Worm (Caenorhabditis elegans) whole organism, L2 larva: Measurements from ENCODE around the gene F21C10.6.

Source experiments
- aly-2 ChIP-seq: fragments of 150-350 bp; optimal IDR thresholded peaks from 2 replicates; lab custom pipeline; 2014; ENCODE audit warnings: missing biosample characterization, missing genetic modification characterization
- lin-11 ChIP-seq: fragments of 150-350 bp; sonication (generic microtip); optimal IDR thresholded peaks from 2 replicates; lab custom pipeline; 2014; ENCODE audit warnings: missing biosample characterization, missing genetic modification characterization, inconsistent platforms, mixed read lengths
- mab-5 ChIP-seq: fragments of 150-350 bp; optimal IDR thresholded peaks from 2 replicates; lab custom pipeline; 2014; ENCODE audit warnings: missing biosample characterization, missing genetic modification characterization
- nhr-237 ChIP-seq: fragments of 150-350 bp; optimal IDR thresholded peaks from 2 replicates; lab custom pipeline; 2014; ENCODE audit warnings: missing biosample characterization, missing genetic modification characterization
- nhr-25 ChIP-seq: fragments of 150-350 bp; sonication (generic microtip); optimal IDR thresholded peaks from 3 replicates; lab custom pipeline; 2014; ENCODE audit warnings: missing biosample characterization, missing genetic modification characterization
- skn-1 ChIP-seq: sonication (generic microtip); optimal IDR thresholded peaks from 2 replicates; lab custom pipeline; 2017; ENCODE audit warnings: missing biosample characterization, missing genetic modification characterization
- sma-9 ChIP-seq, 2 experiments: fragments of 150-350 bp in 1 of 2; sonication (generic microtip) in 1 of 2; optimal IDR thresholded peaks; 2 replicates each; lab custom pipeline; 2014 to 2016; ENCODE audit warnings: missing genetic modification characterization in 2 of 2, mild to moderate bottlenecking in 1 of 2, missing biosample characterization in 1 of 2, missing compliant biosample characterization in 1 of 2, missing genetic modification reagents in 1 of 2, moderate library complexity in 1 of 2
- unc-62 ChIP-seq: fragments of 150-350 bp; optimal IDR thresholded peaks from 2 replicates; lab custom pipeline; 2014; ENCODE audit warnings: missing biosample characterization, missing genetic modification reagents, missing genetic modification characterization
- ztf-4 ChIP-seq: fragments of 150-350 bp; optimal IDR thresholded peaks from 2 replicates; lab custom pipeline; 2014; ENCODE audit warnings: missing biosample characterization, missing genetic modification characterization

DNA sequence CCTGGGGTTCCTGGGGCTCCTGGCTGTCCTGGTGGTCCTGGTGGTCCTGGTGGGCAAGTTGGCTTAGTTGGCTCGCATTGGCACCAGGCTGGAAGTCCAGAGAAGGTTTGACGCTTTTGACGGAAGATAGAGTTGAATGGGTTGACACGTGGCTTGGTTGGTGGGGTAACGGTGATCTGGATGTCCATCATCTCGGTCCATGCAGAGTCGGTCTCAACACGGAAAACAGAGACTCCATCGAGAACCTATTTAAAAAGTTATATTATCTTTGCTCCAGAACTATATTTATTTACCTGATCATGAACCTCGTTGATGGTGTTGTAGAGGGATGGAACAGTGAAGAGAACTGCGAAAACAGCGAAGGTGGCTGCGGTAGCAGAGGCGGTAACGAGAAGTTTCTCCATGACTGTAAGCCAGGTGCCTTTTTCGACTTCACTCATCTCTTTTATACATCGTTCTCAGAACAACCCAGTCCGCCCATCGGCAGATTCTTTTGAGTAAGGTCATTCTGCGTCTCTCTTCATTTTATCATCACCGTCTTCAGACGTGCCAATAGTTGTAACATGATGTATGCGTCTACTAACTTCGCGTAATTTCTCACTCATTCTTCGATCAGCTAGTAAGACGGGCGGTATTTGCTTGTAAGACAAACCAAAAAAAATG is 36.1 kb downstream of the F21C10.6 start, which contains the start of gene col-144:
- TF ChIP-seq mab-5 (tag; lab: Kevin White, UChicago) (no peak), aly-2 (no peak), ztf-4 (tag; lab: Kevin White, UChicago) (no peak), skn-1 (tag; lab: Kevin White, UChicago) (no peak), nhr-237 (tag; lab: Kevin White, UChicago) (no peak), sma-9 (GFP tag; optimal IDR thresholded peaks at IDR 0.05; lab: Kevin White, UChicago) (peak; percentile 25), sma-9 (tag; optimal IDR thresholded peaks at IDR 0.05; lab: Kevin White, UChicago) (no peak), nhr-25 (tag; lab: Kevin White, UChicago) (peak; percentile 68), unc-62 (no peak), lin-11 (tag; lab: Kevin White, UChicago) (no peak)
